Fruit fly (Drosophila melanogaster) whole organism, wandering third instar larva: Measurements from ENCODE around the gene Or33b.

Experiments used
- CG32264 ChIP-seq: fragments of 200-800 bp; sonication (Bioruptor generic); optimal IDR thresholded peaks from 2 replicates; lab custom pipeline; 2016; ENCODE audit warnings: missing biosample characterization, missing genetic modification characterization
- CG9705 ChIP-seq: fragments of 200-800 bp; sonication (Bioruptor generic); optimal IDR thresholded peaks from 2 replicates; lab custom pipeline; 2018; ENCODE audit warnings: missing biosample characterization, mild to moderate bottlenecking, missing genetic modification characterization
- CrebA ChIP-seq: fragments of 200-800 bp; sonication (Bioruptor generic); optimal IDR thresholded peaks from 2 replicates; lab custom pipeline; 2016; ENCODE audit warnings: missing biosample characterization, mild to moderate bottlenecking, missing genetic modification characterization, borderline replicate concordance
- Dif ChIP-seq: fragments of 200-275, 200-300 bp; sonication (Bioruptor generic); optimal IDR thresholded peaks from 2 replicates; lab custom pipeline; 2018; ENCODE audit warnings: missing biosample characterization, missing genetic modification characterization; ENCODE audit not compliant: partially characterized antibody
- HLH106 ChIP-seq: fragments of 200-800 bp; optimal IDR thresholded peaks from 3 replicates; lab custom pipeline; 2019; ENCODE audit warnings: missing biosample characterization, mild to moderate bottlenecking, missing genetic modification characterization, moderate library complexity
- Hnf4 ChIP-seq: fragments of 200-800 bp; sonication (Bioruptor generic); optimal IDR thresholded peaks from 2 replicates; lab custom pipeline; 2016; ENCODE audit warnings: missing biosample characterization, mild to moderate bottlenecking, missing genetic modification characterization
- Hr78 ChIP-seq: fragments of >200 bp; optimal IDR thresholded peaks from 2 replicates; lab custom pipeline; 2017; ENCODE audit warnings: missing biosample characterization, missing genetic modification characterization
- Hr83 ChIP-seq: fragments of 200-300 bp; sonication (Bioruptor generic); optimal IDR thresholded peaks from 2 replicates; lab custom pipeline; 2016; ENCODE audit warnings: missing biosample characterization, mild to moderate bottlenecking, missing genetic modification characterization, moderate library complexity; ENCODE audit not compliant: poor library complexity, severe bottlenecking
- Jra ChIP-seq: sonication (Bioruptor generic); optimal IDR thresholded peaks from 2 replicates; lab custom pipeline; 2016; ENCODE audit warnings: missing biosample characterization, missing genetic modification characterization
- Mio ChIP-seq: sonication (Bioruptor generic); optimal IDR thresholded peaks from 2 replicates; lab custom pipeline; 2016; ENCODE audit warnings: missing biosample characterization, missing genetic modification characterization
- OdsH ChIP-seq: fragments of 200-800 bp; sonication (Bioruptor generic); optimal IDR thresholded peaks from 2 replicates; lab custom pipeline; 2016; ENCODE audit warnings: missing biosample characterization, mild to moderate bottlenecking, missing genetic modification characterization
- Rel ChIP-seq, 2 experiments: fragments of 200-800 bp; sonication (Bioruptor generic) in 1 of 2; optimal IDR thresholded peaks; 2 replicates in 1 of 2; 3 replicates in 1 of 2; lab custom pipeline; 2016 to 2019; ENCODE audit warnings: mild to moderate bottlenecking in 2 of 2, missing biosample characterization in 2 of 2, missing genetic modification characterization in 2 of 2, moderate library complexity in 1 of 2
- Sp1 ChIP-seq: fragments of 200-800 bp; sonication (Bioruptor generic); optimal IDR thresholded peaks from 3 replicates; lab custom pipeline; 2019; ENCODE audit warnings: missing biosample characterization, mild to moderate bottlenecking, missing genetic modification characterization, moderate library complexity
- Vsx2 ChIP-seq: fragments of 200-300, 225-300 bp; sonication (Bioruptor generic); optimal IDR thresholded peaks from 2 replicates; lab custom pipeline; 2018; ENCODE audit warnings: missing biosample characterization, missing genetic modification characterization; ENCODE audit not compliant: partially characterized antibody
- br ChIP-seq: fragments of 200-800 bp; sonication (Bioruptor generic); optimal IDR thresholded peaks from 2 replicates; lab custom pipeline; 2016; ENCODE audit warnings: missing biosample characterization, missing genetic modification characterization
- brk ChIP-seq: fragments of 200-800 bp; sonication (Bioruptor generic); optimal IDR thresholded peaks from 2 replicates; lab custom pipeline; 2016; ENCODE audit warnings: missing biosample characterization, mild to moderate bottlenecking, missing genetic modification characterization
- dl ChIP-seq, 2 experiments: fragments of 175-275, 200-275 bp in 1 of 2; fragments of 200-275 bp in 1 of 2; sonication (Bioruptor generic); optimal IDR thresholded peaks; lab custom pipeline; 2018; ENCODE audit warnings: mild to moderate bottlenecking in 2 of 2, missing biosample characterization in 2 of 2, missing genetic modification characterization in 2 of 2, moderate library complexity in 2 of 2; ENCODE audit not compliant: partially characterized antibody in 2 of 2, insufficient read depth in 1 of 2
- dmrt93B ChIP-seq: fragments of 200-800 bp; sonication (Bioruptor generic); optimal IDR thresholded peaks from 2 replicates; lab custom pipeline; 2018; ENCODE audit warnings: missing biosample characterization, mild to moderate bottlenecking, missing genetic modification characterization
- ey ChIP-seq: fragments of 200-800 bp; sonication (Bioruptor generic); optimal IDR thresholded peaks from 2 replicates; lab custom pipeline; 2016; ENCODE audit warnings: missing biosample characterization, missing genetic modification characterization
- foxo ChIP-seq, 2 experiments: fragments of 200-800 bp; sonication (Bioruptor generic); optimal IDR thresholded peaks; 2 replicates in 1 of 2; 3 replicates in 1 of 2; lab custom pipeline; 2016 to 2017; ENCODE audit warnings: missing biosample characterization in 2 of 2, missing genetic modification characterization in 2 of 2
- fru ChIP-seq: fragments of 200-800 bp; sonication (Bioruptor generic); optimal IDR thresholded peaks from 3 replicates; lab custom pipeline; 2016; ENCODE audit warnings: missing biosample characterization, mild to moderate bottlenecking, missing genetic modification characterization
- h ChIP-seq: fragments of 200-800 bp; sonication (Bioruptor generic); optimal IDR thresholded peaks from 3 replicates; lab custom pipeline; 2016; ENCODE audit warnings: missing biosample characterization, mild to moderate bottlenecking, missing genetic modification characterization
- lola ChIP-seq: fragments of >200 bp; optimal IDR thresholded peaks from 2 replicates; lab custom pipeline; 2017; ENCODE audit warnings: missing biosample characterization, missing genetic modification characterization
- pan ChIP-seq: fragments of >200 bp; optimal IDR thresholded peaks from 2 replicates; lab custom pipeline; 2017
- psq ChIP-seq: fragments of 200-800 bp; sonication (Bioruptor generic); optimal IDR thresholded peaks from 3 replicates; lab custom pipeline; 2017; ENCODE audit warnings: missing biosample characterization, mild to moderate bottlenecking, missing genetic modification characterization, moderate library complexity
- rgr ChIP-seq: fragments of 200-800 bp; sonication (Bioruptor generic); optimal IDR thresholded peaks from 3 replicates; lab custom pipeline; 2016; ENCODE audit warnings: missing biosample characterization, mild to moderate bottlenecking, missing genetic modification characterization
- tai ChIP-seq: sonication (Bioruptor generic); optimal IDR thresholded peaks from 2 replicates; lab custom pipeline; 2016; ENCODE audit warnings: missing biosample characterization, missing genetic modification characterization
- woc ChIP-seq: sonication (Bioruptor generic); optimal IDR thresholded peaks from 2 replicates; lab custom pipeline; 2016; ENCODE audit warnings: missing biosample characterization, mild to moderate bottlenecking, missing genetic modification characterization

Or33b gene

DNA sequence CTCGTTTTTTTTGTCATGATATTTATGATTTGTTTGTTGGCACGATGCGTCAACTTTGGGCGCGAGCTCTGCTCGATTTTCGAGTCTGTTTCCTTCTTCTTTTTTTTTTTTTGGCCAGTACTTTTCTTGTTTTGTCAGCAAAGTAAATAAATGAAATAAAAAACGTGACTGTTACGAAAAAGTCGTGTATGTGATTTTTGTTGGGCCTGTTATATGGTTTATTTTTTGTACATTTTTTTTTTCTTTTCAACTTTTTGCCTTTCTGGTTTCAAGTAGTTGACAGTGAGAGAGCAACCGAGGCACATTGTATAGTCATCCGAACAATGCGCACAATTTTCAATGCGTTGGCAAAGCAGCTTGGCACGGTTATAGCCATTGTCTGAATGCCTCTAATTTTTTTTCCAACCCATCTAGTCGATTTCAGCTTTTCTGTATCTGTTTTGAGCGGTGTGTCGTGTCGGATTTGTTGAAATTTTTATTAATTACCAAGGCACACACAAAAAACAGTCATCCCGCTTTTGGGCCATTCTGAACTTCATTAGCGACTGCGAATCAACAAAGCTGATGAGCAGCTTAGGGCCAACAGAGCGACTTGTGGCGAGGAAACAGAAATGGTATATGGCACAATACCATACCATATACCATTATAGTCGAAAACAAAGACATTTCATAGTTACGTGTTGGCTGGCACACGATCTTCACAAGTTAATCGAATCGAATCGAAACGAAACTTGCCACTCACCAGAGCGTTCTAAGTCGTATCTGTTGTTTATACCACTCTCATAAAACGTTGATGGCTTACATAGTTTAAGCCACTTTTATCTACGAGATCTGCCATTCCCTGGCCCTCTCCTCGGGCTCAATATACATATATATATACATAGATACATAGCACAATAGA, 27.7 kb downstream of the Or33b start:
- TF ChIP-seq dl (GFP tag; optimal IDR thresholded peaks at IDR 0.05; lab: Kevin White, UChicago; ENCODE audit: insufficient read depth in 1 of 2, partially characterized antibody in 2 of 2) (no peak), Hr83 (GFP tag; lab: Kevin White, UChicago) (no peak), fru (GFP tag; lab: Kevin White, UChicago) (no peak), tai (no peak), Sp1 (no peak), psq (GFP tag; lab: Kevin White, UChicago) (no peak), Dif (no peak), ey (GFP tag; lab: Kevin White, UChicago) (no peak), brk (no peak)

DNA sequence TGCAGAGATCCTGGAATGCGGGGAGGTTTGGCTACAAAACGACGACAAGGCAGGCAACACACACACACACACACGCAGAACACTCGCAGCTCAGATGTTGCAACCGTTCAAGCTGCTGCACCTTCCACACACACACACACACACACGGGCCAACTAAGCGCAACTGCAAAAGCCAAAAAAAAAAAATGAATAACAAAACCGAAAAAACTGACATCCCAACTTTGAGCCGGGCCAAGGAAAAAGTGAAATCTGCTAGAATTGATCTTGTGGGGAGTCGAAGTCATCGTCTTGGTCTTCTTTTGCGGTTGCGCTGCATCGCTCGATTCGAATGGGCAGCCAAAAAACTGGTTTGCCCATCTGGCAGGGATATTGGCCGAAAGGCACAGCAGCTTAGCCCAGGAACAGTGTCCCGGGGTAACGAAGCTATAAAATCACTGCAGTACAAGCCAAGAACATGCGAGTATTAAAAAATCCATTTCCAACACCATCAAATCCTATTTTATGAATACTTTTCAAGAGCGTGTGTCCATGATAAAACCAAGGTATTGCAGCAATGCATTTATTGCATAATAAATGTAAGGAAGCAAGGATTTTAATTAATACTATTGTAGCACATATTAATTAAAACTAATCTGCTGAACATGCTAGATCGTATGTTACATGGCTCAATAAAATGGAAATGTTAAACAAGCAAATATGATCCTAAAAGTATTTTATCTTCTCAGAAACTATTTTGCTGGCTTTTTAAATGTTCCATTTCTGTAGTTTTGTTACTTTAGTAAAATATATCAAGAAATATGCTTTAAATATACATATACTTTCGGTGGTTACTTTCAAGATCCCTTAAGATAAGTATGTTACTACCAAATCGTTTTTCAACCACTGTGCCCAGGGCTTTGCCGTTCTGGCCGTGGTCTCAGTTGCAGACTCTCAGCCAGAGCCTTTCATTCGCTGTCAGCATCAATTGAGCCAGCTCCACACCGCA, 29.9 kb downstream of the Or33b start:
- TF ChIP-seq Sp1 (peak; percentile 26), fru (GFP tag; lab: Kevin White, UChicago) (peak; percentile 39), Hnf4 (no peak), CrebA (peak; percentile 89), pan (lab: Kevin White, UChicago) (no peak), psq (GFP tag; lab: Kevin White, UChicago) (peak; percentile 48), foxo (GFP tag; optimal IDR thresholded peaks at IDR 0.05; lab: Kevin White, UChicago) (peak in 1 of 2 experiments; percentile 41), ey (GFP tag; lab: Kevin White, UChicago) (no peak), dmrt93B (peak; percentile 12), Hr78 (GFP tag; lab: Kevin White, UChicago) (no peak), woc (GFP tag; lab: Kevin White, UChicago) (peak; percentile 48), HLH106 (tag; lab: Kevin White, UChicago) (peak; percentile 41), Mio (GFP tag; lab: Kevin White, UChicago) (no peak), Vsx2 (GFP tag; lab: Kevin White, UChicago) (peak; percentile 2), Rel (GFP tag; optimal IDR thresholded peaks at IDR 0.05; lab: Kevin White, UChicago) (peak; percentile 61), Rel (tag; optimal IDR thresholded peaks at IDR 0.05; lab: Kevin White, UChicago) (no peak)

DNA sequence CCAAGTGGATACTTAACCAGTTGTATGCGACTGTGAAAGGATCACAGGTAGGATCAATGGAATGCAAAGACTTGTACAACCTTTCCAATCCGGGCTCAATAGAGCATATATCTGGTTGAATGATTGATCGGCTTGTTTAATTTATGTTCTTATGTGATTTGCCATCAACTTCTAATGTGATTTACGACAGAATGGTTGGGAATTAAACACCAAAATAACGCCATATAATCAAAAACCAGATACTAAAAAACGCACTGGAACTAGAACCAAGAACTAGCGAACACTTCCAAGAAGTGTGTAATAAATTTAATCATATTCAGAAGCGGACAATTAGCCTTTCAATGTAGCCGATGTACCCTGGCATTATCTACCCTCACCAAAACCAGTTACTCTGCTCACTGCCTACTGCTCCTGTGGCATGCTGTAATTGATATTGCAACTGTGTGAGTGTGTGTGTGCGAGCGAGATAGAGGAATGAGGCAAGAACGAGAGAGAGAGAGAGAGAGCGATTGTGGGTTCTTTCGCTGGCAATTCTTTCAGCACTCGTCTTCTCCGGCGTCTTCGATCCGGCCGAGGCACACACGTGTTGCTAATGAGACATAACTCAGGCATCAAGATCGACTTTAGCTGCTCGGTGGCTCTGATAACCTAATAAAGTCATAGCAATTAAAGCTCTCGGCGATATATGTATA, 32.7 kb downstream of the Or33b start:
- TF ChIP-seq OdsH (GFP tag; lab: Kevin White, UChicago) (peak; percentile 9), woc (GFP tag; lab: Kevin White, UChicago) (peak; percentile 81), Sp1 (peak; percentile 55), lola (no peak), Hnf4 (peak; percentile 36), Dif (peak; percentile 37), foxo (GFP tag; optimal IDR thresholded peaks at IDR 0.05; lab: Kevin White, UChicago) (peak in 1 of 2 experiments; percentile 57), Mio (GFP tag; lab: Kevin White, UChicago) (no peak), rgr (peak; percentile 18), CG32264 (GFP tag; lab: Kevin White, UChicago) (no peak), dmrt93B (peak; percentile 57), HLH106 (tag; lab: Kevin White, UChicago) (peak; percentile 39), psq (GFP tag; lab: Kevin White, UChicago) (peak; percentile 44), fru (GFP tag; lab: Kevin White, UChicago) (peak; percentile 48), pan (lab: Kevin White, UChicago) (no peak), CG9705 (GFP tag; lab: Kevin White, UChicago) (peak; percentile 5), Vsx2 (GFP tag; lab: Kevin White, UChicago) (no peak), h (GFP tag; lab: Kevin White, UChicago) (peak; percentile 60), ey (GFP tag; lab: Kevin White, UChicago) (peak; percentile 54), br (GFP tag; lab: Kevin White, UChicago) (peak; percentile 39), dl (GFP tag; optimal IDR thresholded peaks at IDR 0.05; lab: Kevin White, UChicago; ENCODE audit: insufficient read depth in 1 of 2, partially characterized antibody in 2 of 2) (peak in 1 of 2 experiments; percentile 15), Jra (GFP tag; lab: Kevin White, UChicago) (peak; percentile 25)
